Worm (Caenorhabditis elegans) whole organism, early embryonic: ENCODE measurements around the gene C47E8.3.

ENCODE experiments used
- B0310.2 ChIP-seq: sonication (generic microtip); optimal IDR thresholded peaks from 2 replicates; lab custom pipeline; 2016; ENCODE audit warnings: mild to moderate bottlenecking, missing genetic modification characterization, missing compliant biosample characterization
- F13C5.2 ChIP-seq: sonication (generic microtip); optimal IDR thresholded peaks from 2 replicates; lab custom pipeline; 2017; ENCODE audit warnings: mild to moderate bottlenecking, missing genetic modification characterization, inconsistent platforms, missing compliant biosample characterization
- aly-1 ChIP-seq: sonication (generic microtip); optimal IDR thresholded peaks from 2 replicates; lab custom pipeline; 2016; ENCODE audit warnings: missing genetic modification characterization, missing compliant biosample characterization
- ama-1 ChIP-seq: fragments of 150-350 bp; optimal IDR thresholded peaks from 2 replicates; lab custom pipeline; 2014
- ceh-13 ChIP-seq: fragments of 200-800 bp; sonication (Bioruptor generic); optimal IDR thresholded peaks from 2 replicates; lab custom pipeline; 2018; ENCODE audit warnings: mild to moderate bottlenecking, missing genetic modification characterization, missing compliant biosample characterization
- ceh-36 ChIP-seq: sonication (generic microtip); optimal IDR thresholded peaks from 2 replicates; lab custom pipeline; 2016; ENCODE audit warnings: missing genetic modification characterization, inconsistent platforms, missing compliant biosample characterization
- ets-7 ChIP-seq: sonication (generic microtip); optimal IDR thresholded peaks from 2 replicates; lab custom pipeline; 2016; ENCODE audit warnings: missing genotype, missing genetic modification characterization, missing compliant biosample characterization
- flt-1 ChIP-seq: fragments of 200-800 bp; sonication (Bioruptor generic); IDR thresholded peaks from 2 replicates; pipeline ENCODE4 v1.3.6; 2022; ENCODE audit warnings: missing genetic modification characterization, missing compliant biosample characterization
- hmbx-1 ChIP-seq: sonication (generic microtip); optimal IDR thresholded peaks from 2 replicates; lab custom pipeline; 2016; ENCODE audit warnings: mild to moderate bottlenecking, missing genetic modification characterization, missing compliant biosample characterization
- hmg-4 ChIP-seq: fragments of 200-800 bp; sonication (Bioruptor generic); optimal IDR thresholded peaks from 2 replicates; lab custom pipeline; 2018; ENCODE audit warnings: mild to moderate bottlenecking, missing genetic modification characterization, missing compliant biosample characterization
- hnd-1 ChIP-seq: sonication (generic microtip); optimal IDR thresholded peaks from 2 replicates; lab custom pipeline; 2016; ENCODE audit warnings: missing genetic modification characterization, missing compliant biosample characterization
- pes-1 ChIP-seq: fragments of 200-800 bp; sonication (Bioruptor generic); IDR thresholded peaks from 2 replicates; pipeline ENCODE4 v1.3.6; 2022; ENCODE audit warnings: missing genetic modification reagents, missing genetic modification characterization, missing compliant biosample characterization
- scrt-1 ChIP-seq: fragments of 200-800 bp; sonication (Bioruptor generic); IDR thresholded peaks from 2 replicates; pipeline ENCODE4 v1.3.6; 2022; ENCODE audit warnings: missing genetic modification characterization, missing compliant biosample characterization
- sea-1 ChIP-seq: fragments of 200-800 bp; sonication (Bioruptor generic); conservative IDR thresholded peaks from 2 replicates; pipeline ENCODE4 v1.3.6; 2022; ENCODE audit warnings: missing genetic modification characterization, missing compliant biosample characterization
- tbx-11 ChIP-seq: fragments of 200-800 bp; sonication (Bioruptor generic); IDR thresholded peaks from 2 replicates; pipeline ENCODE4 v1.3.6; 2022; ENCODE audit warnings: missing genetic modification characterization, missing compliant biosample characterization
- tbx-37 ChIP-seq: fragments of 200-800 bp; sonication (Bioruptor generic); conservative IDR thresholded peaks from 2 replicates; pipeline ENCODE4 v1.3.6; 2022; ENCODE audit warnings: missing genetic modification reagents, missing genetic modification characterization, missing compliant biosample characterization
- tra-4 ChIP-seq: sonication (generic microtip); optimal IDR thresholded peaks from 2 replicates; lab custom pipeline; 2017; ENCODE audit warnings: missing genetic modification characterization, missing compliant biosample characterization

The C47E8.3 gene

DNA sequence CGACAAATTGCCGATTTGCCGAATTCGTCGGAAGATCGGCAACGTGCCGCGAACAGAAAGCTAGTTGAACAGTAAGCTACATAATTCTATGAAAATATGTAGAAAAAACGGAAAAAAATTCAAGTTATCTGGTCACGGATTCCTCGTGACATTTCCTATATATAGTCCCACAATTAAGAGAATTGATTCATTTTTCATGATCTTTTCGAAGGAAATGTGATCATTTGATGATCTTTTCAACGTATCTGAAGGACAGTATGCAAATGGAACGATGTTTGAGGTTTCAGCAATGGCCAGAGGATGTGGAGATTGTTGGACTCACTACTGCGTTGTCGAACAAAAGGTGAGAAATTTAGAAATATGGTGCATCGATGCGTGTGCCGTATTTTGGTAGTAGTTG lies 27.8 kb downstream of the C47E8.3 start, which contains the start of gene R08A2.9:
Gene R08A2.9, plus strand, starts transcription at position 301 of the 400 bp plus-strand sequence.
- TF ChIP-seq ceh-13 (GFP tag; lab: Kevin White, UChicago) (no peak), B0310.2 (tag; lab: Kevin White, UChicago) (no peak), ama-1 (lab: Kevin White, UChicago) (no peak)

DNA sequence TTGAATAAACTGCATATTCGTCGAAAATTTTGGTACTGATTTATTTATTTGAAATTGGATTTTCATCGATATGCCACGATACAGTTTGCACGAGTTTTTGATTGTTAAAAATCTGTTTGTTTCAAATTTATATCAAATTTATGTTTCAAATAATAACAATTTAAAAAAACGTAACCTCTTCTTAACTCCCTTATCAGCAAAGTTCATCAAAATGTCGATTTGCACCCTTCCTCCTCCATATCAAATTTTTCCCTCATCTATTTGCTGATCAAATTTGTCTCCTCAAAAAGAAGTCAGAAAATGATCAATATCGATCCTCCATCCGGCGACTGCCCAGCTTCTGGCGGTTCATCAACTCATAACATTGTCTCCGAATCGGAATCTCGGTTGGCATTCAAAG lies 31.0 kb downstream of the C47E8.3 start, which contains the start of gene ssp-33:
Gene ssp-33, plus strand, starts transcription at position 301 of the 400 bp plus-strand sequence.
- TF ChIP-seq tbx-11 (GFP tag; lab: Robert Waterston, UW) (no peak), ceh-36 (tag; lab: Kevin White, UChicago) (no peak), hnd-1 (tag; lab: Kevin White, UChicago) (no peak), B0310.2 (tag; lab: Kevin White, UChicago) (no peak), aly-1 (tag; lab: Kevin White, UChicago) (no peak), pes-1 (no peak), ets-7 (tag; lab: Kevin White, UChicago) (no peak), hmg-4 (GFP tag; lab: Kevin White, UChicago) (no peak), hmbx-1 (tag; lab: Kevin White, UChicago) (no peak), tbx-37 (GFP tag; lab: Robert Waterston, UW) (no peak)

DNA sequence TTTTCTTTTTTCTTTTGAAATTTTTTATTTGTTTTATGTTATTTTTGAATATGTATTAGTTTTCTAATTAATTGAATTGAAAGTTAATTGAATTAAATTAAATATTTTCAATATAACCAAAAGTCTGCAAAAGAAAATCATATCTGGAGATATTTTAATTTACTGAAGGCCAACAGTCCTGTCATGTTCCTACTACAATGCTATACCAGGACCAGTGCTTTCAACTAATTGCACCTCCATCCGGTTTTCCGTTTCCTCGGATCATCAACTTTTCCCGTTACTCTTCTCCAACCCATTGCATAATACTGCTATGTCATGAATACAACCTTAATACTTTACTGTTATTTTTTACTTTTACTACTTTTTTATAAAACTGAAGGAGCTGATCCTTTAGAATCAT lies 32.2 kb downstream of the C47E8.3 start, which contains the start of gene R08A2.5:
Gene R08A2.5, plus strand, starts transcription at position 301 of the 400 bp plus-strand sequence.
- TF ChIP-seq ceh-13 (GFP tag; lab: Kevin White, UChicago): no peak
- no peak for TF ChIP-seq scrt-1

DNA sequence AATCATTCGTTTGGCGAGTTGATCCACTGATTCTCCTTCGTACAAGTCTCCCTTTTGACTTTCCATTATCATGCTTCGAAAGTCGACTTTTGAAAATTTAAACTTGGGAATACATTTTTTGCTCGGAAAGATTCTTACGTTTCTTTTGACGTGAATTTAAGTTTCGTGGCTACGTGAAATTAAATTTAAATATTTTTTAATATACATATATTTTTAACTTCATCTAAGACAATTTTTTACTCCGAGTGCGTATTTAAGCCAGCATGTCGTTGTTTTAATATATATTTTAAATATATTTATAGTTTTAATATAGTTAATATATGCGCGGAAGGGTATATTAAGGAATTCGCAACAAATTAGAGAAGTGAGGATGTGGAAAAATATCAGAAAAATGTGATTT lies 35.5 kb downstream of the C47E8.3 start, which contains the start of gene R08A2.2:
Gene R08A2.2, minus strand, starts transcription at position 101 of the 400 bp plus-strand sequence.
- TF ChIP-seq ets-7 (tag; lab: Kevin White, UChicago): no peak
- no peak for TF ChIP-seq B0310.2 (tag; lab: Kevin White, UChicago)
- TF ChIP-seq ceh-13 (GFP tag; lab: Kevin White, UChicago): no peak
- TF ChIP-seq hmbx-1 (tag; lab: Kevin White, UChicago): no peak
- TF ChIP-seq sea-1 (GFP tag; lab: Robert Waterston, UW): no peak
- no peak for TF ChIP-seq hmg-4 (GFP tag; lab: Kevin White, UChicago)
- no peak for TF ChIP-seq tbx-37 (GFP tag; lab: Robert Waterston, UW)
- TF ChIP-seq tbx-11 (GFP tag; lab: Robert Waterston, UW): no peak
- TF ChIP-seq hnd-1 (tag; lab: Kevin White, UChicago): no peak
- TF ChIP-seq scrt-1: no peak
- no peak for TF ChIP-seq ceh-36 (tag; lab: Kevin White, UChicago)
- no peak for TF ChIP-seq aly-1 (tag; lab: Kevin White, UChicago)
- TF ChIP-seq tra-4 (tag; lab: Kevin White, UChicago): no peak
- no peak for TF ChIP-seq flt-1 (GFP tag; lab: Robert Waterston, UW)
- TF ChIP-seq F13C5.2: no peak

DNA sequence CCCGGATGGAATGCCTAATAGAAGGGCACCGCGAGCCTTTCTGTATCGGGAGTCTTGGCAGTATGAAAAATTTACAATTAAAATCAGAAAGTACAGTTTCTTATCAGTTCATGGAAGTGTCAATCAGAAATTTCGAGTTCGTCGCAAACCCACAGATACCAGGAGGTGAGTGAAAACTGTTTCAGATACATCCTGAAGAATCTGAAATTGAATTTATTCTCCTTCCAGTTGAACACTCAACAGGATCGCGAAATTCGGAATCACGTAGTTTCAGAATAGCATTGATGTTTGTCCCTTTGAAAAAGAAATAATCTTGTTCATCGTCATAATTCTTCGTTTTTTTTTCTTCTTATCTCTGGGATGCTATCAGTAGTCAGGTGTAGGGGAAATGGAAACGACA lies 36.0 kb downstream of the C47E8.3 start, which contains the start of gene fbxa-147:
Gene fbxa-147, plus strand, starts transcription at position 386 of the 400 bp plus-strand sequence.
- TF ChIP-seq hmbx-1 (tag; lab: Kevin White, UChicago) (no peak), hnd-1 (tag; lab: Kevin White, UChicago) (no peak), ceh-36 (tag; lab: Kevin White, UChicago) (no peak)

DNA sequence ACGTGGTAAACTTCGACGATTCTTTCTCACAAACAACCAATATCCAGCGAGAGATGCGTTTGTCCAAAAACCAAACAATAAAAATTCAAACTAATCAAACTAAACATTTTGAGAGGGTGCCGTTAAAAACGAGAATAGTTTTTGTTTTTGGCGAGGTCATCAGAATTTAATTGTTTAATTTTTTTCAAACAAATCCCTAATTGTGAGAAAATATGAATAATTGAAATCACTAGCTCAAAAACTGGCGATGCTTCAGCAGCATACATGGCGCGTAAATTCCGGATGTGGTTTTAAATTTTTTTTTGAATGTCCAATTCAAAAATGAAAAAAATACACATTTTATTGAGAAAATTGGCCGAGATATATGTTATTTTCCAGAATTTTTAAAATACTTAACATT lies 39.4 kb downstream of the C47E8.3 start, which contains the start of gene R08A2.1:
Gene R08A2.1, minus strand, starts transcription at position 101 of the 400 bp plus-strand sequence.
- TF ChIP-seq B0310.2 (tag; lab: Kevin White, UChicago): no peak
- TF ChIP-seq sea-1 (GFP tag; lab: Robert Waterston, UW): no peak
- no peak for TF ChIP-seq pes-1
- TF ChIP-seq tbx-37 (GFP tag; lab: Robert Waterston, UW): no peak
- no peak for TF ChIP-seq aly-1 (tag; lab: Kevin White, UChicago)
- no peak for TF ChIP-seq tra-4 (tag; lab: Kevin White, UChicago)
- TF ChIP-seq F13C5.2: no peak
- no peak for TF ChIP-seq scrt-1
- no peak for TF ChIP-seq ceh-36 (tag; lab: Kevin White, UChicago)
- TF ChIP-seq ets-7 (tag; lab: Kevin White, UChicago): no peak
- TF ChIP-seq flt-1 (GFP tag; lab: Robert Waterston, UW): no peak
- no peak for TF ChIP-seq hnd-1 (tag; lab: Kevin White, UChicago)
- TF ChIP-seq hmbx-1 (tag; lab: Kevin White, UChicago): no peak
- no peak for TF ChIP-seq hmg-4 (GFP tag; lab: Kevin White, UChicago)
- TF ChIP-seq ceh-13 (GFP tag; lab: Kevin White, UChicago): no peak
- no peak for TF ChIP-seq tbx-11 (GFP tag; lab: Robert Waterston, UW)
- TF ChIP-seq ama-1 (lab: Kevin White, UChicago): no peak

DNA sequence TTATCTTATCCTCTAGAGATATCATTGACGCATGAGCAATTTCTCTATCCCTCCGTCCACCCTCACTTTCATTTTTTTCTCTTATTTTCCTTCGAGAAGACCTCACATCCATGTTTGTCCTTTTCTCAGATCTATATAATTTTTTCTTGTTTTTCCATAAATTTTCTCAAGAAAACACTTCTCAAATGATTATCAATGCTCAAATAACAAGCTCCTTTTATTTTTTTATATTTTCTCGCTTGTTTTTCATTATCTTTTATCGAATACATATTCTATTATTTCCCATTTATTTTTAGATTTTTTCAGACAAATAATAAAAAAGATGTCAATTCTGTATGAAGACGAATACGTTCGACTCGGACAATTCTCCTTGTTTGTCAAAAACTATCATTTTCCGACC lies 42.9 kb downstream of the C47E8.3 start, which contains the start of gene R08A2.7:
Gene R08A2.7, plus strand, starts transcription at position 301 of the 400 bp plus-strand sequence.
- TF ChIP-seq aly-1 (tag; lab: Kevin White, UChicago) (no peak), B0310.2 (tag; lab: Kevin White, UChicago) (no peak), hmg-4 (GFP tag; lab: Kevin White, UChicago) (no peak), ama-1 (lab: Kevin White, UChicago) (no peak), tra-4 (tag; lab: Kevin White, UChicago) (no peak), tbx-37 (GFP tag; lab: Robert Waterston, UW) (no peak), scrt-1 (no peak), flt-1 (GFP tag; lab: Robert Waterston, UW) (no peak), F13C5.2 (no peak), hnd-1 (tag; lab: Kevin White, UChicago) (no peak), ets-7 (tag; lab: Kevin White, UChicago) (no peak), hmbx-1 (tag; lab: Kevin White, UChicago) (no peak), tbx-11 (GFP tag; lab: Robert Waterston, UW) (no peak), sea-1 (GFP tag; lab: Robert Waterston, UW) (no peak), ceh-36 (tag; lab: Kevin White, UChicago) (no peak)
